Fruit fly (Drosophila melanogaster) whole organism, embryonic: ENCODE measurements around the gene mRpL20.

Experiments
- ATbp ChIP-seq: fragments of 200-800 bp; sonication (Bioruptor generic); optimal IDR thresholded peaks from 2 replicates; lab custom pipeline; 2017; ENCODE audit warnings: missing biosample characterization, mild to moderate bottlenecking, missing genetic modification characterization, missing genetic modification reagents
- BEAF-32 ChIP-seq: fragments of 200-800 bp; sonication (Bioruptor generic); optimal IDR thresholded peaks from 3 replicates; lab custom pipeline; 2017; ENCODE audit warnings: missing biosample characterization, missing genetic modification characterization, mild to moderate bottlenecking, moderate library complexity, missing genetic modification reagents
- CG10543 ChIP-seq: fragments of 200-800 bp; sonication (Bioruptor generic); optimal IDR thresholded peaks from 3 replicates; lab custom pipeline; 2017; ENCODE audit warnings: missing biosample characterization, mild to moderate bottlenecking, missing genetic modification characterization, moderate library complexity
- CG11504 ChIP-seq: fragments of 200-800 bp; sonication (Bioruptor generic); optimal IDR thresholded peaks from 3 replicates; lab custom pipeline; 2019; ENCODE audit warnings: missing biosample characterization, mild to moderate bottlenecking, missing genetic modification characterization, moderate library complexity
- CG11695 ChIP-seq: fragments of 200-800 bp; sonication (Bioruptor generic); IDR thresholded peaks from 3 replicates; pipeline ENCODE4 v1.3.6; 2022; ENCODE audit warnings: missing biosample characterization, missing genetic modification characterization
- CG12236 ChIP-seq: fragments of 200-800 bp; sonication (Bioruptor generic); optimal IDR thresholded peaks from 2 replicates; lab custom pipeline; 2016; ENCODE audit warnings: missing biosample characterization, missing genetic modification characterization
- CG13424 ChIP-seq: fragments of 200-800 bp; sonication (Bioruptor generic); optimal IDR thresholded peaks from 2 replicates; lab custom pipeline; 2019; ENCODE audit warnings: missing biosample characterization, mild to moderate bottlenecking, missing genetic modification characterization, moderate library complexity
- CG16815 ChIP-seq: fragments of 200-800 bp; sonication (Bioruptor generic); optimal IDR thresholded peaks from 3 replicates; lab custom pipeline; 2017; ENCODE audit warnings: missing biosample characterization, mild to moderate bottlenecking, missing genetic modification characterization
- CG16863 ChIP-seq: fragments of 200-800 bp; sonication (Bioruptor generic); optimal IDR thresholded peaks from 3 replicates; lab custom pipeline; 2016; ENCODE audit warnings: missing biosample characterization, missing genetic modification characterization
- CG17361 ChIP-seq: fragments of 200-800 bp; sonication (Bioruptor generic); IDR thresholded peaks from 3 replicates; pipeline ENCODE4 v1.3.6; 2022; ENCODE audit warnings: missing biosample characterization, missing genetic modification characterization
- CG17829 ChIP-seq: fragments of 200-800 bp; optimal IDR thresholded peaks from 2 replicates; lab custom pipeline; 2019; ENCODE audit warnings: missing biosample characterization, mild to moderate bottlenecking, missing genetic modification characterization, moderate library complexity
- CG2116 ChIP-seq: fragments of 200-800 bp; sonication (Bioruptor generic); optimal IDR thresholded peaks from 3 replicates; lab custom pipeline; 2018; ENCODE audit warnings: missing biosample characterization, mild to moderate bottlenecking, missing genetic modification characterization
- CG2678 ChIP-seq: fragments of 200-800 bp; sonication (Bioruptor generic); optimal IDR thresholded peaks from 3 replicates; lab custom pipeline; 2019; ENCODE audit warnings: missing biosample characterization, mild to moderate bottlenecking, missing genetic modification characterization, moderate library complexity
- CG34224 ChIP-seq: fragments of 200-800 bp; sonication (Bioruptor generic); IDR thresholded peaks from 3 replicates; pipeline ENCODE4 v1.3.6; 2022; ENCODE audit warnings: missing biosample characterization, missing genetic modification characterization; ENCODE audit not compliant: partially characterized antibody
- CG3838 ChIP-seq: fragments of 200-800 bp; sonication (Bioruptor generic); optimal IDR thresholded peaks from 3 replicates; lab custom pipeline; 2016; ENCODE audit warnings: missing biosample characterization, missing genetic modification characterization
- CG4282 ChIP-seq: fragments of 200-800 bp; sonication (Bioruptor generic); optimal IDR thresholded peaks from 2 replicates; lab custom pipeline; 2016; ENCODE audit warnings: missing biosample characterization, missing genetic modification characterization
- CG5953 ChIP-seq: fragments of 200-800 bp; sonication (Bioruptor generic); IDR thresholded peaks from 2 replicates; pipeline ENCODE4 v1.3.6; 2022; ENCODE audit warnings: missing biosample characterization, missing genetic modification characterization
- CG9727 ChIP-seq: fragments of 200-800 bp; sonication (Bioruptor generic); optimal IDR thresholded peaks from 3 replicates; lab custom pipeline; 2017; ENCODE audit warnings: missing biosample characterization, mild to moderate bottlenecking, missing genetic modification characterization
- CG9817 ChIP-seq: fragments of 200-800 bp; sonication (Bioruptor generic); optimal IDR thresholded peaks from 2 replicates; lab custom pipeline; 2018; ENCODE audit warnings: missing biosample characterization, mild to moderate bottlenecking, missing genetic modification characterization, moderate library complexity
- CHES-1-like ChIP-seq: fragments of 200-800 bp; sonication (Bioruptor generic); optimal IDR thresholded peaks from 2 replicates; lab custom pipeline; 2016; ENCODE audit warnings: missing biosample characterization, missing genetic modification characterization
- Dek ChIP-seq: fragments of 200-800 bp; sonication (Bioruptor generic); optimal IDR thresholded peaks from 3 replicates; lab custom pipeline; 2019; ENCODE audit warnings: missing biosample characterization, mild to moderate bottlenecking, missing genetic modification characterization, moderate library complexity
- Doc3 ChIP-seq: fragments of 200-800 bp; sonication (Bioruptor generic); IDR thresholded peaks from 3 replicates; pipeline ENCODE4 v1.3.6; 2022; ENCODE audit warnings: missing biosample characterization, missing genetic modification characterization; ENCODE audit not compliant: partially characterized antibody
- E2f2 ChIP-seq: fragments of 200-800 bp; sonication (Bioruptor generic); IDR thresholded peaks from 2 replicates; pipeline ENCODE4 v1.3.6; 2022; ENCODE audit warnings: missing biosample characterization, missing genetic modification characterization
- Ets65A ChIP-seq: fragments of 200-800 bp; sonication (Bioruptor generic); peaks from one replicate; lab custom pipeline; 2016; ENCODE audit warnings: missing biosample characterization, missing genetic modification characterization
- Hr3 ChIP-seq: fragments of 200-800 bp; sonication (Bioruptor generic); optimal IDR thresholded peaks from 3 replicates; lab custom pipeline; 2016; ENCODE audit warnings: missing biosample characterization, missing genetic modification characterization
- Med ChIP-seq: fragments of 200-800 bp; sonication (Bioruptor generic); peaks from one replicate; lab custom pipeline; 2016; ENCODE audit warnings: missing biosample characterization, missing genetic modification characterization, mild to moderate bottlenecking, inconsistent platforms, moderate library complexity
- Sox102F ChIP-seq: fragments of 200-800 bp; sonication (Bioruptor generic); optimal IDR thresholded peaks from 2 replicates; lab custom pipeline; 2018; ENCODE audit warnings: missing biosample characterization, mild to moderate bottlenecking, missing genetic modification characterization, moderate library complexity
- ac ChIP-seq: fragments of 200-800 bp; sonication (Bioruptor generic); optimal IDR thresholded peaks from 3 replicates; lab custom pipeline; 2017; ENCODE audit warnings: missing biosample characterization, mild to moderate bottlenecking, missing genetic modification characterization
- bsh ChIP-seq, 2 experiments: fragments of 200-800 bp; sonication (Bioruptor generic); optimal IDR thresholded peaks; 2 replicates each; lab custom pipeline; 2017 to 2018; ENCODE audit warnings: mild to moderate bottlenecking in 2 of 2, missing biosample characterization in 2 of 2, missing genetic modification characterization in 2 of 2, moderate library complexity in 1 of 2
- danr ChIP-seq: fragments of 200-800 bp; sonication (Bioruptor generic); IDR thresholded peaks from 2 replicates; pipeline ENCODE4 v1.3.6; 2022; ENCODE audit warnings: missing biosample characterization, missing genetic modification characterization
- disco-r ChIP-seq: fragments of 200-800 bp; sonication (Bioruptor generic); optimal IDR thresholded peaks from 2 replicates; lab custom pipeline; 2016; ENCODE audit warnings: missing biosample characterization, missing genetic modification characterization
- dmrt99B ChIP-seq: fragments of 200-800 bp; sonication (Bioruptor generic); optimal IDR thresholded peaks from 2 replicates; lab custom pipeline; 2018; ENCODE audit warnings: missing biosample characterization, mild to moderate bottlenecking, missing genetic modification characterization, moderate library complexity
- fru ChIP-seq: fragments of >200 bp; optimal IDR thresholded peaks from 2 replicates; lab custom pipeline; 2017
- grau ChIP-seq: fragments of 200-800 bp; optimal IDR thresholded peaks from 3 replicates; lab custom pipeline; 2019; ENCODE audit warnings: missing biosample characterization, mild to moderate bottlenecking, missing genetic modification characterization, moderate library complexity
- gro ChIP-seq: fragments of 200-800 bp; sonication (Bioruptor generic); optimal IDR thresholded peaks from 2 replicates; lab custom pipeline; 2016; ENCODE audit warnings: missing biosample characterization, missing genetic modification characterization
- ind ChIP-seq: fragments of 200-800 bp; sonication (Bioruptor generic); optimal IDR thresholded peaks from 3 replicates; lab custom pipeline; 2016; ENCODE audit warnings: missing biosample characterization, missing genetic modification characterization
- lilli ChIP-seq: fragments of 200-800 bp; sonication (Bioruptor generic); optimal IDR thresholded peaks from 3 replicates; lab custom pipeline; 2016; ENCODE audit warnings: missing biosample characterization, missing genetic modification characterization
- oc ChIP-seq: fragments of 200-800 bp; sonication (Bioruptor generic); optimal IDR thresholded peaks from 2 replicates; lab custom pipeline; 2018; ENCODE audit warnings: missing biosample characterization, mild to moderate bottlenecking, missing genetic modification characterization, moderate library complexity
- pum ChIP-seq: fragments of 200-800 bp; sonication (Bioruptor generic); optimal IDR thresholded peaks from 2 replicates; lab custom pipeline; 2016; ENCODE audit warnings: missing biosample characterization, missing genetic modification characterization
- sens ChIP-seq: fragments of 200-800 bp; sonication (Bioruptor generic); peaks from one replicate; lab custom pipeline; 2016; ENCODE audit warnings: missing biosample characterization, missing genetic modification characterization
- sob ChIP-seq: fragments of 200-800 bp; sonication (Bioruptor generic); IDR thresholded peaks from 2 replicates; pipeline ENCODE4 v1.3.6; 2022; ENCODE audit warnings: missing biosample characterization, missing genetic modification characterization
- sqz ChIP-seq: fragments of 200-800 bp; sonication (Bioruptor generic); optimal IDR thresholded peaks from 3 replicates; lab custom pipeline; 2018; ENCODE audit warnings: missing biosample characterization, mild to moderate bottlenecking, missing genetic modification characterization
- stwl ChIP-seq: fragments of 200-800 bp; sonication (Bioruptor generic); optimal IDR thresholded peaks from 3 replicates; lab custom pipeline; 2018; ENCODE audit warnings: missing biosample characterization, mild to moderate bottlenecking, missing genetic modification characterization, moderate library complexity
- tgo ChIP-seq: fragments of 200-800 bp; sonication (Bioruptor generic); IDR thresholded peaks from 3 replicates; pipeline ENCODE4 v1.3.6; 2022; ENCODE audit warnings: missing biosample characterization, missing genetic modification characterization
- zen2 ChIP-seq: fragments of 200-800 bp; sonication (Bioruptor generic); IDR thresholded peaks from 3 replicates; pipeline ENCODE4 v1.3.6; 2022; ENCODE audit warnings: missing biosample characterization, missing genetic modification characterization; ENCODE audit not compliant: partially characterized antibody

The mRpL20 gene

dm6 chr3L:13032085-13032914 lies 14.6 kb upstream of the mRpL20 start (continued):
- TF ChIP-seq gro (no peak), CG17829 (tag; lab: Kevin White, UChicago) (peak; percentile 35), zen2 (GFP tag; lab: Robert Waterston, UW) (0 out of 3 replicates have a peak, but pooled peaks have one; percentile 18), CG5953 (GFP tag; lab: Robert Waterston, UW) (no peak), Hr3 (peak; percentile 16), CG11695 (no peak)

- no peak for TF ChIP-seq Doc3 (GFP tag; lab: Robert Waterston, UW)
- no peak for TF ChIP-seq CG16815 (GFP tag; lab: Kevin White, UChicago)
- TF ChIP-seq CG9727, result no peak
- peak; percentile 16 for TF ChIP-seq sqz (GFP tag; lab: Kevin White, UChicago)
- TF ChIP-seq stwl (tag; lab: Kevin White, UChicago), result peak; percentile 84
- peak; percentile 79 for TF ChIP-seq CG2116 (GFP tag; lab: Kevin White, UChicago)
These were observed 13.7 kb upstream of the mRpL20 start for dm6 chr3L:13031326-13031725.

- TF ChIP-seq bsh (GFP tag; optimal IDR thresholded peaks at IDR 0.05; lab: Kevin White, UChicago) (peak in 1 of 2 experiments; percentile 43), ac (GFP tag; lab: Kevin White, UChicago) (no peak), CG11504 (peak; percentile 61), lilli (GFP tag; lab: Kevin White, UChicago) (peak; percentile 7), ATbp (GFP tag; lab: Kevin White, UChicago) (no peak), fru (lab: Kevin White, UChicago) (no peak), CG3838 (GFP tag; lab: Kevin White, UChicago) (no peak), Ets65A (GFP tag; lab: Kevin White, UChicago) (peak; percentile 79), Med (peak; percentile 61), Dek (tag; lab: Kevin White, UChicago) (no peak), sens (GFP tag; lab: Kevin White, UChicago) (peak; percentile 79), disco-r (GFP tag; lab: Kevin White, UChicago) (no peak), tgo (GFP tag; lab: Robert Waterston, UW) (0 out of 3 replicates have a peak, but pooled peaks have one; percentile 20), sob (GFP tag; lab: Robert Waterston, UW) (peak; percentile 18; the same call in 1 of the 2 replicates), CG9817 (peak; percentile 7), CG34224 (no peak), CG2678 (tag; lab: Kevin White, UChicago) (peak; percentile 44), pum (GFP tag; lab: Kevin White, UChicago) (peak; percentile 10), CHES-1-like (GFP tag; lab: Kevin White, UChicago) (no peak), ind (GFP tag; lab: Kevin White, UChicago) (peak; percentile 0), CG13424 (tag; lab: Kevin White, UChicago) (peak; percentile 30), CG11695 (no peak), dmrt99B (tag; lab: Kevin White, UChicago) (peak; percentile 57), BEAF-32 (GFP tag; lab: Kevin White, UChicago) (no peak), oc (tag; lab: Kevin White, UChicago) (peak; percentile 40), CG12236 (GFP tag; lab: Kevin White, UChicago) (no peak), grau (tag; lab: Kevin White, UChicago) (peak; percentile 39), Sox102F (GFP tag; lab: Kevin White, UChicago) (peak; percentile 56), CG4282 (GFP tag; lab: Kevin White, UChicago) (no peak), CG10543 (GFP tag; lab: Kevin White, UChicago) (no peak), danr (GFP tag; lab: Robert Waterston, UW) (0 out of 2 replicates have a peak, but pooled peaks have one; percentile 9), CG16863 (no peak), CG17361 (GFP tag; lab: Robert Waterston, UW) (0 out of 3 replicates have a peak, but pooled peaks have one; percentile 35), E2f2 (GFP tag; lab: Robert Waterston, UW) (no peak)
These were observed 12.5 kb upstream of the mRpL20 start for dm6 chr3L:13030055-13030634.
